Worm (Caenorhabditis elegans) whole organism, mixed stage, embryonic: ENCODE results near the gene K11D12.14.

ENCODE experiments used
- M03D4.4 ChIP-seq: sonication (generic microtip); optimal IDR thresholded peaks from 2 replicates; lab custom pipeline; 2017; ENCODE audit warnings: mild to moderate bottlenecking, missing genetic modification characterization, missing compliant biosample characterization
- bed-3 ChIP-seq: fragments of 200-800 bp; sonication (Bioruptor generic); optimal IDR thresholded peaks from 3 replicates; lab custom pipeline; 2018; ENCODE audit warnings: mild to moderate bottlenecking, missing genetic modification characterization, moderate library complexity, missing compliant biosample characterization
- blmp-1 ChIP-seq: fragments of 150-350 bp; optimal IDR thresholded peaks from 2 replicates; lab custom pipeline; 2014; ENCODE audit warnings: missing biosample characterization, missing genetic modification characterization
- ceh-39 ChIP-seq: fragments of 150-350 bp; optimal IDR thresholded peaks from 2 replicates; lab custom pipeline; 2014; ENCODE audit warnings: missing biosample characterization, missing genetic modification characterization
- ceh-43 ChIP-seq: fragments of 200-800 bp; sonication (Bioruptor generic); optimal IDR thresholded peaks from 2 replicates; lab custom pipeline; 2018; ENCODE audit warnings: mild to moderate bottlenecking, missing genetic modification characterization, moderate library complexity, missing compliant biosample characterization
- ceh-83 ChIP-seq: fragments of 200-800 bp; sonication (Bioruptor generic); optimal IDR thresholded peaks from 2 replicates; lab custom pipeline; 2018; ENCODE audit warnings: mild to moderate bottlenecking, missing genetic modification characterization, missing compliant biosample characterization
- ces-1 ChIP-seq: fragments of 150-350 bp; optimal IDR thresholded peaks from 2 replicates; lab custom pipeline; 2014; ENCODE audit warnings: missing biosample characterization, missing genetic modification reagents, missing genetic modification characterization
- cnd-1 ChIP-seq: fragments of 200-800 bp; sonication (Bioruptor generic); optimal IDR thresholded peaks from 2 replicates; lab custom pipeline; 2018; ENCODE audit warnings: mild to moderate bottlenecking, missing genetic modification characterization, missing compliant biosample characterization
- drap-1 ChIP-seq: fragments of 200-800 bp; sonication (Bioruptor generic); optimal IDR thresholded peaks from 3 replicates; lab custom pipeline; 2018; ENCODE audit warnings: mild to moderate bottlenecking, missing genetic modification characterization, missing compliant biosample characterization
- elt-3 ChIP-seq: fragments of 150-350 bp; optimal IDR thresholded peaks from 2 replicates; lab custom pipeline; 2014; ENCODE audit warnings: missing biosample characterization, missing genetic modification characterization
- flh-1 ChIP-seq: fragments of 200-800 bp; sonication (Bioruptor generic); optimal IDR thresholded peaks from 2 replicates; lab custom pipeline; 2018; ENCODE audit warnings: mild to moderate bottlenecking, missing genetic modification characterization, moderate library complexity, missing compliant biosample characterization
- ham-2 ChIP-seq: fragments of 200-800 bp; sonication (Bioruptor generic); optimal IDR thresholded peaks from 2 replicates; lab custom pipeline; 2018; ENCODE audit warnings: mild to moderate bottlenecking, missing genetic modification characterization, missing compliant biosample characterization
- hlh-1 ChIP-seq: fragments of 150-350 bp; optimal IDR thresholded peaks from 2 replicates; lab custom pipeline; 2014; ENCODE audit warnings: missing biosample characterization, missing genetic modification reagents, missing genetic modification characterization
- lin-13 ChIP-seq: fragments of 150-350 bp; optimal IDR thresholded peaks from 2 replicates; lab custom pipeline; 2014; ENCODE audit warnings: missing biosample characterization, missing genetic modification characterization
- lin-32 ChIP-seq: fragments of 200-800 bp; sonication (Bioruptor generic); optimal IDR thresholded peaks from 2 replicates; lab custom pipeline; 2018; ENCODE audit warnings: mild to moderate bottlenecking, missing genetic modification characterization, missing compliant biosample characterization
- lsy-2 ChIP-seq: fragments of 150-350 bp; optimal IDR thresholded peaks from 2 replicates; lab custom pipeline; 2014; ENCODE audit warnings: missing biosample characterization, missing genetic modification characterization
- mab-5 ChIP-seq: fragments of 150-350 bp; optimal IDR thresholded peaks from 2 replicates; lab custom pipeline; 2014; ENCODE audit warnings: missing biosample characterization, missing genetic modification characterization
- mep-1 ChIP-seq: fragments of 150-350 bp; optimal IDR thresholded peaks from 2 replicates; lab custom pipeline; 2017; ENCODE audit warnings: missing biosample characterization, missing genetic modification reagents, missing genetic modification characterization, inconsistent platforms
- mls-2 ChIP-seq: sonication (generic microtip); optimal IDR thresholded peaks from 2 replicates; lab custom pipeline; 2016; ENCODE audit warnings: mild to moderate bottlenecking, missing genetic modification characterization, moderate library complexity, missing compliant biosample characterization
- nhr-12 ChIP-seq: fragments of 150-350 bp; optimal IDR thresholded peaks from 2 replicates; lab custom pipeline; 2014; ENCODE audit warnings: missing biosample characterization, missing genetic modification characterization
- nhr-2 ChIP-seq: fragments of 150-350 bp; optimal IDR thresholded peaks from 2 replicates; lab custom pipeline; 2014; ENCODE audit warnings: missing biosample characterization, missing genetic modification characterization
- nhr-237 ChIP-seq: fragments of 150-350 bp; optimal IDR thresholded peaks from 2 replicates; lab custom pipeline; 2014; ENCODE audit warnings: missing biosample characterization, missing genetic modification characterization
- nhr-28 ChIP-seq: fragments of 150-350 bp; optimal IDR thresholded peaks from 2 replicates; lab custom pipeline; 2014; ENCODE audit warnings: missing biosample characterization, missing genetic modification characterization
- nhr-76 ChIP-seq: sonication (generic microtip); optimal IDR thresholded peaks from 2 replicates; lab custom pipeline; 2017; ENCODE audit warnings: missing biosample characterization, missing genetic modification characterization
- pha-4 ChIP-seq: fragments of 150-350 bp; optimal IDR thresholded peaks from 2 replicates; lab custom pipeline; 2018; ENCODE audit warnings: missing biosample characterization, missing genetic modification reagents, missing genetic modification characterization
- sem-2 ChIP-seq: fragments of 200-800 bp; sonication (Bioruptor generic); optimal IDR thresholded peaks from 2 replicates; lab custom pipeline; 2018; ENCODE audit warnings: mild to moderate bottlenecking, missing genetic modification characterization, missing compliant biosample characterization
- sptf-1 ChIP-seq: sonication (generic microtip); optimal IDR thresholded peaks from 2 replicates; lab custom pipeline; 2017; ENCODE audit warnings: mild to moderate bottlenecking, missing genetic modification characterization, moderate library complexity, missing compliant biosample characterization
- tbx-8 ChIP-seq: fragments of 200-800 bp; sonication (Bioruptor generic); optimal IDR thresholded peaks from 2 replicates; lab custom pipeline; 2018; ENCODE audit warnings: mild to moderate bottlenecking, missing genetic modification characterization, moderate library complexity, missing compliant biosample characterization
- unc-120 ChIP-seq: sonication (generic microtip); optimal IDR thresholded peaks from 2 replicates; lab custom pipeline; 2017; ENCODE audit warnings: missing genetic modification characterization, missing compliant biosample characterization; ENCODE audit not compliant: poor library complexity, severe bottlenecking
- unc-39 ChIP-seq: fragments of 150-350 bp; optimal IDR thresholded peaks from 2 replicates; lab custom pipeline; 2014; ENCODE audit warnings: missing biosample characterization, missing genetic modification characterization
- unc-62 ChIP-seq: fragments of 150-350 bp; optimal IDR thresholded peaks from 2 replicates; lab custom pipeline; 2014; ENCODE audit warnings: missing biosample characterization, missing genetic modification reagents, missing genetic modification characterization
- zip-8 ChIP-seq: fragments of 150-350 bp; optimal IDR thresholded peaks from 2 replicates; lab custom pipeline; 2014; ENCODE audit warnings: missing biosample characterization, missing genetic modification characterization

K11D12.14 gene

DNA sequence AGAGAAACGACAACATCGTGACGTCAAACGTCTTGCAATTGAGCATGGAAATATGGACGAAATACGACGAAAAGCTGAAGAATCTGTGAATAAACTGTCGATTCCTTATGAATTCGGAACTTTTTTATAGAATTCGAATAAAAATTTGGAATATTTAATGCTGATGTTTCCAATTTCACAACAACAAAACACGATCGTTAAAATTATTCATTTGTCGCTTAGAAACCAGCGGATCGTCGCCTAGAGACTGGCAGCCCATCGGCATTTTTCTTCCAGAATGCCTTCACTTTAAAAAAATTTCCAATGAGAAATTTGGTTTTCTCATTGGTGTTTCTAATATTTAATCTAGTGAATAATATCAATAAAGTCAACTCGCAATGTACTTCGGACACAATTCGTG, 3.9 kb downstream of the K11D12.14 start, which contains the start of gene cwp-4:
Gene cwp-4, plus strand, starts transcription at position 301 of the 400 bp plus-strand sequence.
- no peak for TF ChIP-seq tbx-8
- no peak for TF ChIP-seq mab-5 (tag; lab: Kevin White, UChicago)
- no peak for TF ChIP-seq bed-3 (GFP tag; lab: Kevin White, UChicago)
- no peak for TF ChIP-seq pha-4
- TF ChIP-seq zip-8 (tag; lab: Kevin White, UChicago) = no peak
- TF ChIP-seq mls-2 (tag; lab: Kevin White, UChicago) = no peak
- TF ChIP-seq sem-2 = no peak
- no peak for TF ChIP-seq elt-3 (tag; lab: Kevin White, UChicago)
- no peak for TF ChIP-seq M03D4.4 (tag; lab: Kevin White, UChicago)
- no peak for TF ChIP-seq ces-1 (GFP tag; lab: Kevin White, UChicago)
- TF ChIP-seq nhr-12 = no peak
- no peak for TF ChIP-seq lsy-2 (tag; lab: Kevin White, UChicago)
- no peak for TF ChIP-seq hlh-1 (tag; lab: Kevin White, UChicago)

DNA sequence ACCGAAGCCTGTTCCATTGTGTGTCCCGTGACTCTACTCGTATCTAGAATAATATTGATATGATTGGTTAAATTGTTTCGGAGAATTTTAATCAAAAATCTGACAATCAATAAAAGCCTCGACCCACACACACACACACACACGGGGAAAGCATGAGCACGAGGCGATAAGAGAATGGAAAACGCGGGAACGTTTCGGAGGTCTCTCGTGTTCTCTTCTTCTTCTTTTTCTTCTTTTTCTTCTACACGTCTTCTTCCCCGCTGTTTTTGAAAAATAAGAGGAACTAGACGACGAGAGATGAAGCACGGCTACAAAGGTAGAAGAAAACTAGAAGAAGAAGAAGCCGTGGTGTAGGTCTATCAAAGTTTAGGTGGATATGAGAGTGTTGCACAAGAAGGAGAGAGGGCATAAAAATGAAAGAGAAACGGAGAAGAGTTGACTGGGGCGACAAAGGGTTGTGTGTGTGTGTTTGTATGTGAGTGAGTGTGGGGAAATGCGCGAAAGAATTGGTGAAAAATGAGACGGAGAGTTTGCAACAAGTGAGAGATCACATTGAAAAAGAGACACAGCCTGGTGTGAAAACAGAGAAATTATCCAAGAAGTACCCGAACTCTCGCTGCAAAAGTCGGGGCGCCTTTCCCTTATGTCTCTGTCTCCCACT, 15.5 kb downstream of the K11D12.14 start, which contains the start of gene mlk-1:
Gene mlk-1, minus strand, starts transcription at position 51 of the 661 bp plus-strand sequence.
- no peak for TF ChIP-seq hlh-1 (tag; lab: Kevin White, UChicago)
- TF ChIP-seq cnd-1 (tag; lab: Kevin White, UChicago) = no peak
- TF ChIP-seq mls-2 (tag; lab: Kevin White, UChicago) = peak; percentile 41
- no peak for TF ChIP-seq mab-5 (tag; lab: Kevin White, UChicago)
- peak; percentile 36 for TF ChIP-seq nhr-237
- TF ChIP-seq lin-13 = no peak
- no peak for TF ChIP-seq ceh-39 (tag; lab: Kevin White, UChicago)
- TF ChIP-seq zip-8 (tag; lab: Kevin White, UChicago) = no peak
- TF ChIP-seq tbx-8 = no peak
- TF ChIP-seq nhr-28 (tag; lab: Kevin White, UChicago) = no peak
- peak; percentile 28 for TF ChIP-seq mep-1 (tag; lab: Kevin White, UChicago)
- no peak for TF ChIP-seq sem-2
- no peak for TF ChIP-seq drap-1
- no peak for TF ChIP-seq bed-3 (GFP tag; lab: Kevin White, UChicago)
- no peak for TF ChIP-seq nhr-76 (tag; lab: Kevin White, UChicago)
- TF ChIP-seq pha-4 = no peak
- peak; percentile 66 for TF ChIP-seq ham-2 (GFP tag; lab: Kevin White, UChicago)
- TF ChIP-seq sptf-1 (tag; lab: Kevin White, UChicago) = no peak
- no peak for TF ChIP-seq ceh-83 (GFP tag; lab: Kevin White, UChicago)
- no peak for TF ChIP-seq unc-39 (tag; lab: Kevin White, UChicago)
- TF ChIP-seq nhr-12 = no peak
- no peak for TF ChIP-seq lin-32 (GFP tag; lab: Kevin White, UChicago)
- TF ChIP-seq ceh-43 (GFP tag; lab: Kevin White, UChicago) = no peak
- peak; percentile 48 for TF ChIP-seq unc-120 (tag; lab: Kevin White, UChicago)
- TF ChIP-seq M03D4.4 (tag; lab: Kevin White, UChicago) = no peak
- TF ChIP-seq elt-3 (tag; lab: Kevin White, UChicago) = no peak
- peak; percentile 17 for TF ChIP-seq ces-1 (GFP tag; lab: Kevin White, UChicago)
- no peak for TF ChIP-seq blmp-1 (tag; lab: Kevin White, UChicago)

DNA sequence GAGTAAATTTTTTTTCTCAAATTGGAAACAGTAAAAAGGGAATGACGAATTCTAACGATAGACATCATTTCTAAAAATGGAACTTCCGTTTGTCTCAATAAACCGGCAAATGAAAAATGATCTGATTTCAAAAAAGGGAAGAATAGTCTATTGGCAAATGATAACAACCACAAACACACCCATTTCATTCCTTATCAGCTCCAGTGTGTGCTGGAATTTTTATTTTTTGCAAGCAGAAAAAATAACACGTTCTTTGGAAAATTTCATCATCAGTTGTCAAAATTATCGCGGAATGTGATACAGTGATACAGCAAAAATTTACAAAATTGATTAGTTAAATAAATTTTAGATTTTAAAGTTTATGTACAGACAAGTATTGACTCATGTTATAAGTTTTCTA, 18.0 kb downstream of the K11D12.14 start:
- TF ChIP-seq nhr-2 (tag; lab: Kevin White, UChicago) = no peak
- TF ChIP-seq flh-1 (GFP tag; lab: Kevin White, UChicago) = no peak
- TF ChIP-seq ceh-43 (GFP tag; lab: Kevin White, UChicago) = no peak
- no peak for TF ChIP-seq cnd-1 (tag; lab: Kevin White, UChicago)
- TF ChIP-seq lin-13 = no peak
- TF ChIP-seq ces-1 (GFP tag; lab: Kevin White, UChicago) = no peak
- TF ChIP-seq unc-62 = no peak
- TF ChIP-seq ceh-39 (tag; lab: Kevin White, UChicago) = no peak
- TF ChIP-seq sem-2 = no peak
- no peak for TF ChIP-seq ceh-83 (GFP tag; lab: Kevin White, UChicago)
- no peak for TF ChIP-seq unc-39 (tag; lab: Kevin White, UChicago)
- TF ChIP-seq nhr-76 (tag; lab: Kevin White, UChicago) = no peak
- TF ChIP-seq elt-3 (tag; lab: Kevin White, UChicago) = no peak

DNA sequence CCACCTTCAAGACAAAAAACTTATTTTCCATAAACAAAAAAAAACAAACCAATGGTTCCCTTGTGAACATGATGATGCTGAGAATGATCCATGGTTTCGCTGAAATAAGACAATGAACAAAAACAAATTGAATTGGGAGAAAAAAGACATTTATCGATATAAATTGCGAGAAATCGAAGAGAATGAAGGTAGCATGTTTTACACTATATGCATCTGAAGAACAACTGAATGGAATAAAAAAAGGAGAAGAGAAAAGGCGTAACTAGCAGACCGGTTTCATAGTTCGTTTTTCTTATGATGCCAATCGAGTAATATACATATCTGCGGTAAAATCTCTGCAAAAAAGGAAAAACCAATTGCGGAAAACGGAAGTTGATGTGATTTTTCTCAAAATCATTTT, 20.0 kb downstream of the K11D12.14 start, which contains the start of gene Y58A7A.1:
Gene Y58A7A.1, minus strand, starts transcription at position 101 of the 400 bp plus-strand sequence.
- TF ChIP-seq nhr-28 (tag; lab: Kevin White, UChicago) (no peak), zip-8 (tag; lab: Kevin White, UChicago) (no peak), ceh-43 (GFP tag; lab: Kevin White, UChicago) (no peak), ces-1 (GFP tag; lab: Kevin White, UChicago) (no peak), drap-1 (no peak), unc-120 (tag; lab: Kevin White, UChicago) (no peak), mep-1 (tag; lab: Kevin White, UChicago) (no peak), pha-4 (no peak)
- TF ChIP-seq, all 35 proteins: peak for 0
